Worm (Caenorhabditis elegans) whole organism, L4/young adult: ENCODE measurements around the gene clc-25.

Source experiments
- W03F9.2 ChIP-seq: fragments of 150-350 bp; optimal IDR thresholded peaks from 2 replicates; lab custom pipeline; 2014; ENCODE audit warnings: missing biosample characterization, missing genetic modification characterization
- dao-5 ChIP-seq: sonication (generic microtip); optimal IDR thresholded peaks from 2 replicates; lab custom pipeline; 2016; ENCODE audit warnings: missing genotype, missing genetic modification characterization, moderate library complexity, missing compliant biosample characterization
- him-1 ChIP-seq: sonication (generic microtip); optimal IDR thresholded peaks from 2 replicates; lab custom pipeline; 2016; ENCODE audit warnings: missing genotype, missing genetic modification reagents, missing genetic modification characterization, missing compliant biosample characterization

- TF ChIP-seq dao-5 (tag; lab: Kevin White, UChicago) (no peak), him-1 (tag; lab: Kevin White, UChicago) (no peak), W03F9.2 (tag; lab: Kevin White, UChicago) (no peak)
Measured at ce11 chrIII:989558-989957, 36.6 kb downstream of the clc-25 start.
